Fruit fly (Drosophila melanogaster) whole organism, embryonic: ENCODE measurements around the gene SmydA-2.

Experiments used
- Aef1 ChIP-seq: fragments of 200-800 bp; sonication (Bioruptor generic); IDR thresholded peaks from 3 replicates; pipeline ENCODE4 v1.3.6; 2022; ENCODE audit warnings: missing biosample characterization, missing genetic modification characterization
- Atf6 ChIP-seq: fragments of 200-800 bp; sonication (Bioruptor generic); IDR thresholded peaks from 2 replicates; pipeline ENCODE4 v1.3.6; 2022; ENCODE audit warnings: missing biosample characterization, missing genetic modification characterization
- Bteb2 ChIP-seq: fragments of 200-800 bp; sonication (Bioruptor generic); optimal IDR thresholded peaks from 2 replicates; lab custom pipeline; 2016; ENCODE audit warnings: missing biosample characterization, missing genetic modification characterization
- CG12659 ChIP-seq: fragments of 200-800 bp; sonication (Bioruptor generic); optimal IDR thresholded peaks from 3 replicates; lab custom pipeline; 2017; ENCODE audit warnings: mild to moderate bottlenecking, missing biosample characterization, missing genetic modification reagents, missing genetic modification characterization
- CG13123 ChIP-seq: fragments of 200-800 bp; sonication (Bioruptor generic); optimal IDR thresholded peaks from 2 replicates; lab custom pipeline; 2016; ENCODE audit warnings: missing biosample characterization, missing genetic modification characterization
- CG15601 ChIP-seq: fragments of 200-800 bp; sonication (Bioruptor generic); optimal IDR thresholded peaks from 3 replicates; lab custom pipeline; 2019; ENCODE audit warnings: missing biosample characterization, mild to moderate bottlenecking, missing genetic modification characterization, moderate library complexity
- CG1603 ChIP-seq: fragments of 200-800 bp; sonication (Bioruptor generic); optimal IDR thresholded peaks from 2 replicates; lab custom pipeline; 2019; ENCODE audit warnings: missing biosample characterization, mild to moderate bottlenecking, missing genetic modification characterization, moderate library complexity
- CG17186 ChIP-seq: fragments of 200-800 bp; sonication (Bioruptor generic); optimal IDR thresholded peaks from 3 replicates; lab custom pipeline; 2017; ENCODE audit warnings: missing biosample characterization, missing genetic modification reagents, missing genetic modification characterization
- CG17568 ChIP-seq: fragments of 200-800 bp; sonication (Bioruptor generic); optimal IDR thresholded peaks from 2 replicates; lab custom pipeline; 2018; ENCODE audit warnings: missing biosample characterization, mild to moderate bottlenecking, missing genetic modification characterization, moderate library complexity
- CG18262 ChIP-seq: fragments of 200-800 bp; optimal IDR thresholded peaks from 3 replicates; lab custom pipeline; 2019; ENCODE audit warnings: missing biosample characterization, mild to moderate bottlenecking, missing genetic modification characterization, moderate library complexity
- CG18476 ChIP-seq: fragments of 200-800 bp; sonication (Bioruptor generic); optimal IDR thresholded peaks from 2 replicates; lab custom pipeline; 2016; ENCODE audit warnings: missing biosample characterization, mild to moderate bottlenecking, missing genetic modification characterization
- CG18599 ChIP-seq: fragments of 200-800 bp; sonication (Bioruptor generic); optimal IDR thresholded peaks from 3 replicates; lab custom pipeline; 2017; ENCODE audit warnings: missing biosample characterization, missing genetic modification characterization, mild to moderate bottlenecking, moderate library complexity, missing genetic modification reagents
- CG18764 ChIP-seq: fragments of 200-800 bp; sonication (Bioruptor generic); optimal IDR thresholded peaks from 3 replicates; lab custom pipeline; 2016; ENCODE audit warnings: missing biosample characterization, missing genetic modification characterization
- CG30403 ChIP-seq: fragments of 200-800 bp; sonication (Bioruptor generic); optimal IDR thresholded peaks from 3 replicates; lab custom pipeline; 2016; ENCODE audit warnings: missing biosample characterization, missing genetic modification characterization
- CG33213 ChIP-seq: fragments of 200-800 bp; sonication (Bioruptor generic); optimal IDR thresholded peaks from 3 replicates; lab custom pipeline; 2016; ENCODE audit warnings: missing biosample characterization, missing genetic modification characterization
- CG4282 ChIP-seq: fragments of 200-800 bp; sonication (Bioruptor generic); optimal IDR thresholded peaks from 2 replicates; lab custom pipeline; 2016; ENCODE audit warnings: missing biosample characterization, missing genetic modification characterization
- CG4617 ChIP-seq: fragments of 200-800 bp; sonication (Bioruptor generic); optimal IDR thresholded peaks from 3 replicates; lab custom pipeline; 2016; ENCODE audit warnings: missing biosample characterization, missing genetic modification characterization, borderline replicate concordance
- CG5245 ChIP-seq: fragments of 200-800 bp; sonication (Bioruptor generic); optimal IDR thresholded peaks from 3 replicates; lab custom pipeline; 2016; ENCODE audit warnings: missing biosample characterization, missing genetic modification characterization
- CG6175 ChIP-seq: fragments of 200-800 bp; sonication (Bioruptor generic); IDR thresholded peaks from 3 replicates; pipeline ENCODE4 v1.3.6; 2022; ENCODE audit warnings: missing biosample characterization, missing genetic modification characterization
- CG6689 ChIP-seq: fragments of 200-800 bp; sonication (Bioruptor generic); IDR thresholded peaks from 2 replicates; pipeline ENCODE4 v1.3.6; 2022; ENCODE audit warnings: missing biosample characterization, missing genetic modification characterization
- CG7556 ChIP-seq: fragments of 200-800 bp; sonication (Bioruptor generic); optimal IDR thresholded peaks from 2 replicates; lab custom pipeline; 2017; ENCODE audit warnings: missing biosample characterization, mild to moderate bottlenecking, missing genetic modification characterization
- CG7745 ChIP-seq: fragments of 200-800 bp; sonication (Bioruptor generic); optimal IDR thresholded peaks from 2 replicates; lab custom pipeline; 2018; ENCODE audit warnings: missing biosample characterization, mild to moderate bottlenecking, missing genetic modification characterization, moderate library complexity
- CG8388 ChIP-seq: fragments of 200-800 bp; sonication (Bioruptor generic); optimal IDR thresholded peaks from 2 replicates; lab custom pipeline; 2019; ENCODE audit warnings: missing biosample characterization, mild to moderate bottlenecking, missing genetic modification characterization, moderate library complexity
- CG8944 ChIP-seq: fragments of 200-800 bp; sonication (Bioruptor generic); optimal IDR thresholded peaks from 3 replicates; lab custom pipeline; 2016; ENCODE audit warnings: missing biosample characterization, missing genetic modification characterization
- CG9727 ChIP-seq: fragments of 200-800 bp; sonication (Bioruptor generic); optimal IDR thresholded peaks from 3 replicates; lab custom pipeline; 2017; ENCODE audit warnings: missing biosample characterization, mild to moderate bottlenecking, missing genetic modification characterization
- Doc3 ChIP-seq: fragments of 200-800 bp; sonication (Bioruptor generic); IDR thresholded peaks from 3 replicates; pipeline ENCODE4 v1.3.6; 2022; ENCODE audit warnings: missing biosample characterization, missing genetic modification characterization; ENCODE audit not compliant: partially characterized antibody
- ERR ChIP-seq: fragments of 200-800 bp; sonication (Bioruptor generic); optimal IDR thresholded peaks from 2 replicates; lab custom pipeline; 2016; ENCODE audit warnings: missing biosample characterization, missing genetic modification characterization
- Hr3 ChIP-seq: fragments of 200-800 bp; sonication (Bioruptor generic); optimal IDR thresholded peaks from 3 replicates; lab custom pipeline; 2016; ENCODE audit warnings: missing biosample characterization, missing genetic modification characterization
- Lhr ChIP-seq: fragments of 200-800 bp; sonication (Bioruptor generic); optimal IDR thresholded peaks from 3 replicates; lab custom pipeline; 2017; ENCODE audit warnings: mild to moderate bottlenecking, missing biosample characterization, missing genetic modification reagents, missing genetic modification characterization
- NfI ChIP-seq: fragments of 200-800 bp; sonication (Bioruptor generic); optimal IDR thresholded peaks from 3 replicates; lab custom pipeline; 2018; ENCODE audit warnings: missing biosample characterization, mild to moderate bottlenecking, missing genetic modification characterization, moderate library complexity
- PHDP ChIP-seq: fragments of 200-800 bp; sonication (Bioruptor generic); optimal IDR thresholded peaks from 3 replicates; lab custom pipeline; 2018; ENCODE audit warnings: missing biosample characterization, mild to moderate bottlenecking, missing genetic modification characterization, moderate library complexity
- Scr ChIP-seq: fragments of 200-800 bp; sonication (Bioruptor generic); IDR thresholded peaks from 2 replicates; pipeline ENCODE4 v1.3.6; 2022; ENCODE audit warnings: missing biosample characterization, missing genetic modification characterization; ENCODE audit not compliant: partially characterized antibody
- Sox100B ChIP-seq: fragments of 200-800 bp; sonication (Bioruptor generic); optimal IDR thresholded peaks from 3 replicates; lab custom pipeline; 2018; ENCODE audit warnings: missing biosample characterization, mild to moderate bottlenecking, missing genetic modification characterization
- Sry-β ChIP-seq: fragments of 200-800 bp; sonication (Bioruptor generic); optimal IDR thresholded peaks from 2 replicates; lab custom pipeline; 2018; ENCODE audit warnings: missing biosample characterization, mild to moderate bottlenecking, missing genetic modification characterization, moderate library complexity
- TFAM ChIP-seq: fragments of 200-800 bp; sonication (Bioruptor generic); optimal IDR thresholded peaks from 2 replicates; lab custom pipeline; 2017; ENCODE audit warnings: missing biosample characterization, missing genetic modification characterization, inconsistent platforms
- bigmax ChIP-seq: fragments of 200-800 bp; sonication (Bioruptor generic); optimal IDR thresholded peaks from 2 replicates; lab custom pipeline; 2018; ENCODE audit warnings: missing biosample characterization, mild to moderate bottlenecking, missing genetic modification characterization
- crc ChIP-seq: fragments of 200-800 bp; sonication (Bioruptor generic); optimal IDR thresholded peaks from 2 replicates; lab custom pipeline; 2016; ENCODE audit warnings: missing biosample characterization, missing genetic modification characterization
- crol ChIP-seq: fragments of 200-800 bp; sonication (Bioruptor generic); IDR thresholded peaks from 2 replicates; pipeline ENCODE4 v1.3.6; 2022; ENCODE audit warnings: missing biosample characterization, missing genetic modification characterization
- danr ChIP-seq: fragments of 200-800 bp; sonication (Bioruptor generic); IDR thresholded peaks from 2 replicates; pipeline ENCODE4 v1.3.6; 2022; ENCODE audit warnings: missing biosample characterization, missing genetic modification characterization
- eyg ChIP-seq: fragments of 200-800 bp; sonication (Bioruptor generic); optimal IDR thresholded peaks from 3 replicates; lab custom pipeline; 2016; ENCODE audit warnings: missing biosample characterization, missing genetic modification characterization
- gem ChIP-seq: fragments of 200-800 bp; sonication (Bioruptor generic); optimal IDR thresholded peaks from 2 replicates; lab custom pipeline; 2019; ENCODE audit warnings: missing biosample characterization, mild to moderate bottlenecking, missing genetic modification characterization, moderate library complexity
- h ChIP-seq: fragments of >200 bp; optimal IDR thresholded peaks from 2 replicates; lab custom pipeline; 2017
- ham ChIP-seq: fragments of 200-800 bp; sonication (Bioruptor generic); IDR thresholded peaks from 2 replicates; pipeline ENCODE4 v1.3.6; 2022; ENCODE audit warnings: missing biosample characterization, missing genetic modification characterization
- ind ChIP-seq: fragments of 200-800 bp; sonication (Bioruptor generic); optimal IDR thresholded peaks from 3 replicates; lab custom pipeline; 2016; ENCODE audit warnings: missing biosample characterization, missing genetic modification characterization
- nmo ChIP-seq: fragments of 200-800 bp; sonication (Bioruptor generic); optimal IDR thresholded peaks from 2 replicates; lab custom pipeline; 2018; ENCODE audit warnings: missing biosample characterization, mild to moderate bottlenecking, missing genetic modification characterization, moderate library complexity
- odd ChIP-seq: fragments of 200-800 bp; sonication (Bioruptor generic); optimal IDR thresholded peaks from 2 replicates; lab custom pipeline; 2017; ENCODE audit warnings: missing biosample characterization, mild to moderate bottlenecking, missing genetic modification characterization
- otp ChIP-seq: fragments of 200-800 bp; sonication (Bioruptor generic); IDR thresholded peaks from 3 replicates; pipeline ENCODE4, ENCODE4 v1.3.6; 2022; ENCODE audit warnings: missing biosample characterization, missing genetic modification characterization
- pnt ChIP-seq: fragments of 200-800 bp; sonication (Bioruptor generic); optimal IDR thresholded peaks from 3 replicates; lab custom pipeline; 2016; ENCODE audit warnings: missing biosample characterization, missing genetic modification characterization
- pum ChIP-seq: fragments of 200-800 bp; sonication (Bioruptor generic); optimal IDR thresholded peaks from 2 replicates; lab custom pipeline; 2016; ENCODE audit warnings: missing biosample characterization, missing genetic modification characterization
- sens-2 ChIP-seq: fragments of 200-800 bp; sonication (Bioruptor generic); IDR thresholded peaks from 2 replicates; pipeline ENCODE4 v1.3.6; 2022; ENCODE audit warnings: missing biosample characterization, missing genetic modification characterization
- sqz ChIP-seq: fragments of 200-800 bp; sonication (Bioruptor generic); optimal IDR thresholded peaks from 3 replicates; lab custom pipeline; 2018; ENCODE audit warnings: missing biosample characterization, mild to moderate bottlenecking, missing genetic modification characterization
- zen ChIP-seq: fragments of 200-800 bp; sonication (Bioruptor generic); optimal IDR thresholded peaks from 3 replicates; lab custom pipeline; 2018; ENCODE audit warnings: missing biosample characterization, mild to moderate bottlenecking, missing genetic modification characterization, moderate library complexity

SmydA-2 gene

DNA sequence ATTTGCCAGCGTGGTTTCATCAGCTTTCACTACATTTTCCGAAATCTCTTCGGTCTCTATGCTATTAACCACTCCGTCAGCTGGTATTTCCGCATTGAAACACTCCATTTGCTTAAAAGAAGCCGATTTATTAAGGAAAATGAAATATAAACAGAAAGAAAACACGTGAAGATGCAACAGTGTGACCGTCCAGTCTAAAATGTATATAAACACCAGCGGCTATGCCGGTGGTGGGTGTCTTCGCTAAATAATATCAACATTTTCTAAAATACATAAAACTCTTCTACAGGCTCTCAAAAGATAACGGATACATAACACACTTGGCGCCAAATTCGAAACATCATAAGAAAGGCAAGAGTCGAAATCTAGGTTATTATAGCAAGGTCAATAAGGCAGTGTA is 2.6 kb downstream of the SmydA-2 start, which contains the start of gene CG3808 (continued):
- TF ChIP-seq NfI (GFP tag; lab: Kevin White, UChicago): peak; percentile 1
- TF ChIP-seq sens-2 (GFP tag; lab: Robert Waterston, UW): no peak
- TF ChIP-seq CG7556 (GFP tag; lab: Kevin White, UChicago): no peak
- TF ChIP-seq CG4617 (GFP tag; lab: Kevin White, UChicago): peak; percentile 32
- no peak for TF ChIP-seq zen (tag; lab: Kevin White, UChicago)
- TF ChIP-seq ham (GFP tag; lab: Robert Waterston, UW): no peak
- TF ChIP-seq gem (tag; lab: Kevin White, UChicago): no peak
- TF ChIP-seq CG30403: peak; percentile 33
- TF ChIP-seq CG18262 (tag; lab: Kevin White, UChicago): peak; percentile 7
- TF ChIP-seq eyg (GFP tag; lab: Kevin White, UChicago): peak; percentile 9
- no peak for TF ChIP-seq Aef1 (GFP tag; lab: Robert Waterston, UW)
- peak; percentile 22 for TF ChIP-seq CG15601 (tag; lab: Kevin White, UChicago)
- TF ChIP-seq CG4282 (GFP tag; lab: Kevin White, UChicago): no peak
- peak; percentile 39; the same call in 1 of the 2 replicates for TF ChIP-seq Scr
- no peak for TF ChIP-seq CG7745
- no peak for TF ChIP-seq crol (GFP tag; lab: Robert Waterston, UW)
- no peak for TF ChIP-seq pum (GFP tag; lab: Kevin White, UChicago)
- no peak for TF ChIP-seq CG8388
- TF ChIP-seq CG18476 (GFP tag; lab: Kevin White, UChicago): no peak
- TF ChIP-seq PHDP (tag; lab: Kevin White, UChicago): no peak
- peak; percentile 74 for TF ChIP-seq CG1603 (tag; lab: Kevin White, UChicago)
- no peak for TF ChIP-seq CG9727 (GFP tag; lab: Kevin White, UChicago)
- TF ChIP-seq Sry-β (GFP tag; lab: Kevin White, UChicago): no peak
- TF ChIP-seq Bteb2 (GFP tag; lab: Kevin White, UChicago): peak; percentile 14
- no peak for TF ChIP-seq otp (GFP tag; lab: Robert Waterston, UW)
- TF ChIP-seq TFAM (GFP tag; lab: Kevin White, UChicago): no peak
- no peak for TF ChIP-seq CG6175 (GFP tag; lab: Robert Waterston, UW)
- no peak for TF ChIP-seq CG8944 (GFP tag; lab: Kevin White, UChicago)
- peak; percentile 38 for TF ChIP-seq CG12659
- no peak for TF ChIP-seq CG13123 (GFP tag; lab: Kevin White, UChicago)
- peak; percentile 81 for TF ChIP-seq CG33213 (GFP tag; lab: Kevin White, UChicago)
- TF ChIP-seq CG17186 (GFP tag; lab: Kevin White, UChicago): no peak
- no peak for TF ChIP-seq Hr3 (GFP tag; lab: Kevin White, UChicago)
- no peak for TF ChIP-seq Atf6 (GFP tag; lab: Robert Waterston, UW)
- no peak for TF ChIP-seq danr (GFP tag; lab: Robert Waterston, UW)
- TF ChIP-seq ind: no peak
- peak; percentile 11 for TF ChIP-seq pnt (GFP tag; lab: Kevin White, UChicago)
- TF ChIP-seq CG5245 (GFP tag; lab: Kevin White, UChicago): no peak
- peak; percentile 88 for TF ChIP-seq Lhr (GFP tag; lab: Kevin White, UChicago)
- TF ChIP-seq nmo: peak; percentile 64
- no peak for TF ChIP-seq crc (GFP tag; lab: Kevin White, UChicago)
- TF ChIP-seq CG6689 (GFP tag; lab: Robert Waterston, UW): no peak
- TF ChIP-seq CG17568 (GFP tag; lab: Kevin White, UChicago): no peak
- TF ChIP-seq h: no peak
- no peak for TF ChIP-seq Sox100B (GFP tag; lab: Kevin White, UChicago)
- no peak for TF ChIP-seq sqz (GFP tag; lab: Kevin White, UChicago)
- no peak for TF ChIP-seq CG18599
- TF ChIP-seq ERR (GFP tag; lab: Kevin White, UChicago): peak; percentile 20
- no peak for TF ChIP-seq bigmax (GFP tag; lab: Kevin White, UChicago)
- no peak for TF ChIP-seq Doc3 (GFP tag; lab: Robert Waterston, UW)
- no peak for TF ChIP-seq CG18764 (GFP tag; lab: Kevin White, UChicago)
- TF ChIP-seq odd: no peak
